Fruit fly (Drosophila melanogaster) Kc167 (cell line): ENCODE measurements around the gene CG11438.

Experiments used
- Myc ChIP-seq: fragments of >200 bp; optimal IDR thresholded peaks from 2 replicates; lab custom pipeline; 2017; ENCODE audit warnings: missing external identifiers
- Sin3A ChIP-seq: fragments of >200 bp; optimal IDR thresholded peaks from 2 replicates; lab custom pipeline; 2018; ENCODE audit warnings: missing external identifiers
- h ChIP-seq: fragments of >200 bp; optimal IDR thresholded peaks from 3 replicates; lab custom pipeline; 2018; ENCODE audit warnings: missing external identifiers
- insv ChIP-seq: fragments of >200 bp; optimal IDR thresholded peaks from 3 replicates; lab custom pipeline; 2018; ENCODE audit warnings: missing external identifiers
- psq ChIP-seq: fragments of >200 bp; optimal IDR thresholded peaks from 2 replicates; lab custom pipeline; 2017; ENCODE audit warnings: missing external identifiers
- ttk ChIP-seq: sonication (Bioruptor generic); optimal IDR thresholded peaks from 2 replicates; lab custom pipeline; 2017; ENCODE audit warnings: missing external identifiers

dm6 chr3L:22437111-22437510 lies 28.3 kb upstream of the CG11438 start:
- TF ChIP-seq psq (lab: Kevin White, UChicago) (no peak), ttk (lab: Kevin White, UChicago) (no peak), h (lab: Kevin White, UChicago) (no peak), Myc (lab: Kevin White, UChicago) (no peak), insv (no peak), Sin3A (lab: Kevin White, UChicago) (no peak)
